Fruit fly (Drosophila melanogaster) whole organism: ENCODE measurements around the gene Fitm.

ENCODE experiments used
- Dll ChIP-seq: fragments of >200 bp; optimal IDR thresholded peaks from 2 replicates; lab custom pipeline; 2017
- pan ChIP-seq: fragments of >200 bp; optimal IDR thresholded peaks from 2 replicates; lab custom pipeline; 2017
- usp ChIP-seq: fragments of >200 bp; optimal IDR thresholded peaks from 2 replicates; lab custom pipeline; 2017; ENCODE audit warnings: missing biosample characterization, missing genetic modification characterization, mixed read lengths

DNA sequence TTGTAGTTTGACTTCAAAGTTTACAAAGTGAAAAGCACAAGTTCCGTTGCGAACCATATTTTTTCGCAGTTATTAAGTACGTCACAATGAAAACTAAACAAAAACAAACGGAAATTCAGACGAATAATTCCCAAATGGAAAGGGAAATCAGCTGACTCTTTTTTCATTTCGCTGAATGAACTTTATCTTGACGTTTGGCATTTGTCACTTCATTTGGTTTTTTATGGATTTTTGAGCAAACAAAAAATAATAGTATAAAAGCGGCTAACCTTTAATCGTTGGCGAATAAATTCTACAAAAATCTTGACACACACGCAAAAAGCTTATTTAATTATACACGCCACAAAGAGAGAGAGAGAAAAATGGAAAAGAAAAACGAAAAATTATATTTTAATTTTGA lies 37.8 kb upstream of the Fitm start:
- TF ChIP-seq Dll (lab: Kevin White, UChicago), result no peak
- no peak for TF ChIP-seq usp
- TF ChIP-seq pan (lab: Kevin White, UChicago), result no peak
